Worm (Caenorhabditis elegans) whole organism, midembryonic: Measurements from ENCODE around the gene fbxa-89.

Experiments used
- T22C8.4 ChIP-seq: fragments of 200-800 bp; sonication (Bioruptor generic); IDR thresholded peaks from 2 replicates; pipeline ENCODE4 v1.3.6; 2022; ENCODE audit warnings: missing genetic modification characterization, missing compliant biosample characterization
- flt-1 ChIP-seq: fragments of 200-800 bp; sonication (Bioruptor generic); IDR thresholded peaks from 2 replicates; pipeline ENCODE4 v1.3.6; 2022; ENCODE audit warnings: missing genetic modification characterization, missing compliant biosample characterization
- klf-2 ChIP-seq: fragments of 200-800 bp; sonication (Bioruptor generic); conservative IDR thresholded peaks from 2 replicates; pipeline ENCODE4 v1.3.6; 2022; ENCODE audit warnings: missing genetic modification reagents, missing genetic modification characterization, missing compliant biosample characterization
- med-1 ChIP-seq: sonication (generic microtip); optimal IDR thresholded peaks from 2 replicates; lab custom pipeline; 2017; ENCODE audit warnings: missing genetic modification characterization, mild to moderate bottlenecking, missing compliant biosample characterization, antibody characterized with exemption, missing genetic modification reagents; ENCODE audit not compliant: insufficient read depth
- tab-1 ChIP-seq: fragments of 200-800 bp; sonication (Bioruptor generic); IDR thresholded peaks from 2 replicates; pipeline ENCODE4 v1.3.6; 2022; ENCODE audit warnings: missing genetic modification characterization, missing compliant biosample characterization
- ztf-23 ChIP-seq: fragments of 200-800 bp; sonication (Bioruptor generic); IDR thresholded peaks from 2 replicates; pipeline ENCODE4 v1.3.6; 2022; ENCODE audit warnings: missing genetic modification reagents, missing genetic modification characterization, missing compliant biosample characterization
- ztf-29 ChIP-seq: fragments of 200-800 bp; sonication (Bioruptor generic); IDR thresholded peaks from 2 replicates; pipeline ENCODE4 v1.3.6; 2022; ENCODE audit warnings: missing genetic modification reagents, missing genetic modification characterization, missing compliant biosample characterization

DNA sequence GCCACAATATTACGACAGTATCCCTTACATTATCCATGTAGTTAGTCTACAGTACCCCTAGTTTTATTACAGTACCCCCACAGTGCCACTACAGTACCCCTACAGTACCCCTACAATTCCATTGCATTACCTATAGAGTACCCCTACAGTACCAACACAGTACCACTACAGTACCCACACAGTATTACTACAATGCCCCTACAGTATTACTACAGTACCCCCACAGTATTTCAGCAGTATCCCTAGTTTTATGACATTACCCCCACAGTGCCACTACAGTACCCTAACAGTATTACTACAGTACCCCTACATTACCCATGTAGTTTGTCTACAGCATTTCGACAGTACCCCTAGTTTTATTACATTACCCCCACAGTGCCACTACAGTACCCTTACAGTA is 2.5 kb upstream of the fbxa-89 start:
- TF ChIP-seq ztf-29 (GFP tag; lab: Robert Waterston, UW) (no peak), tab-1 (GFP tag; lab: Robert Waterston, UW) (no peak), flt-1 (GFP tag; lab: Robert Waterston, UW) (no peak), klf-2 (GFP tag; lab: Robert Waterston, UW) (no peak), T22C8.4 (GFP tag; lab: Robert Waterston, UW) (no peak), ztf-23 (GFP tag; lab: Robert Waterston, UW) (no peak), med-1 (GFP tag; lab: Kevin White, UChicago) (no peak)
